Worm (Caenorhabditis elegans) whole organism, L4 larva: Measurements from ENCODE around the gene cyp-25A2.
A peak's percentile ranks its signal among the peaks of the same experiment; 100 is the strongest.

Experiments used
- D1046.2 ChIP-seq: fragments of 200-800 bp; sonication (Bioruptor generic); IDR thresholded peaks from 2 replicates; pipeline ENCODE4 v1.3.6; 2022; ENCODE audit warnings: missing genetic modification characterization, missing compliant biosample characterization
- F26F4.8 ChIP-seq: fragments of 200-800 bp; sonication (Bioruptor generic); conservative IDR thresholded peaks from 2 replicates; pipeline ENCODE4 v1.3.6; 2022; ENCODE audit warnings: missing genetic modification characterization, missing compliant biosample characterization
- F37D6.2 ChIP-seq: sonication (generic microtip); optimal IDR thresholded peaks from 2 replicates; lab custom pipeline; 2016; ENCODE audit warnings: mild to moderate bottlenecking, missing genetic modification characterization, missing compliant biosample characterization
- R02D3.7 ChIP-seq: fragments of 150-350 bp; sonication (generic microtip); optimal IDR thresholded peaks from 3 replicates; lab custom pipeline; 2014; ENCODE audit warnings: missing biosample characterization, missing genetic modification characterization
- T20F7.1 ChIP-seq: fragments of 200-800 bp; sonication (Bioruptor generic); optimal IDR thresholded peaks from 2 replicates; lab custom pipeline; 2018; ENCODE audit warnings: mild to moderate bottlenecking, missing genetic modification characterization, missing compliant biosample characterization
- T26A8.4 ChIP-seq: fragments of 200-800 bp; sonication (Bioruptor generic); IDR thresholded peaks from 2 replicates; pipeline ENCODE4 v1.3.6; 2022; ENCODE audit warnings: missing genetic modification characterization, missing compliant biosample characterization
- Y48G9A.11 ChIP-seq: fragments of 200-800 bp; sonication (Bioruptor generic); IDR thresholded peaks from 2 replicates; pipeline ENCODE4 v1.3.6; 2022; ENCODE audit warnings: missing genetic modification reagents, missing genetic modification characterization, missing compliant biosample characterization
- Y5F2A.4 ChIP-seq: fragments of 200-800 bp; sonication (Bioruptor generic); optimal IDR thresholded peaks from 2 replicates; lab custom pipeline; 2018; ENCODE audit warnings: mild to moderate bottlenecking, missing genetic modification characterization, missing compliant biosample characterization
- Y75B8A.6 ChIP-seq: fragments of 200-800 bp; sonication (Bioruptor generic); IDR thresholded peaks from 2 replicates; pipeline ENCODE4 v1.3.6; 2022; ENCODE audit warnings: missing genetic modification reagents, missing genetic modification characterization, missing compliant biosample characterization
- ZK546.5 ChIP-seq, 2 experiments: sonication (generic microtip); optimal IDR thresholded peaks; 2 replicates each; lab custom pipeline; 2017; ENCODE audit warnings: missing biosample characterization in 2 of 2, missing genetic modification characterization in 2 of 2
- aha-1 ChIP-seq: fragments of 150-350 bp; peaks from one replicate; lab custom pipeline; 2014; ENCODE audit warnings: missing biosample characterization, missing genetic modification characterization
- ama-1 ChIP-seq: fragments of 150-350 bp; optimal IDR thresholded peaks from 2 replicates; lab custom pipeline; 2014; ENCODE audit warnings: inconsistent platforms, mixed read lengths
- ceh-20 ChIP-seq: fragments of 200-800 bp; sonication (Bioruptor generic); IDR thresholded peaks from 2 replicates; pipeline ENCODE4 v1.3.6; 2022; ENCODE audit warnings: missing genetic modification reagents, missing genetic modification characterization, missing compliant biosample characterization
- ceh-82 ChIP-seq: sonication (generic microtip); optimal IDR thresholded peaks from 2 replicates; lab custom pipeline; 2017; ENCODE audit warnings: missing biosample characterization, missing genetic modification characterization
- ctbp-1 ChIP-seq: fragments of 200-800 bp; sonication (Bioruptor generic); IDR thresholded peaks from 2 replicates; pipeline ENCODE4 v1.3.6; 2022; ENCODE audit warnings: missing genetic modification reagents, missing genetic modification characterization, missing compliant biosample characterization
- daf-19 ChIP-seq: fragments of 200-800 bp; sonication (Bioruptor generic); conservative IDR thresholded peaks from 2 replicates; pipeline ENCODE4 v1.3.6; 2022; ENCODE audit warnings: missing genetic modification characterization, missing compliant biosample characterization
- daf-8 ChIP-seq: fragments of 200-800 bp; sonication (Bioruptor generic); IDR thresholded peaks from 2 replicates; pipeline ENCODE4 v1.3.6; 2022; ENCODE audit warnings: missing genetic modification characterization, missing compliant biosample characterization
- fos-1 ChIP-seq: fragments of 150-350 bp; optimal IDR thresholded peaks from 2 replicates; lab custom pipeline; 2014; ENCODE audit warnings: missing biosample characterization, missing genetic modification characterization
- hlh-30 ChIP-seq: sonication (generic microtip); optimal IDR thresholded peaks from 2 replicates; lab custom pipeline; 2017; ENCODE audit warnings: antibody characterized with exemption, mild to moderate bottlenecking, missing genetic modification characterization, missing compliant biosample characterization; ENCODE audit not compliant: insufficient read depth
- hmg-1.1 ChIP-seq: fragments of 200-800 bp; sonication (Bioruptor generic); IDR thresholded peaks from 2 replicates; pipeline ENCODE4 v1.3.6; 2022; ENCODE audit warnings: missing genetic modification reagents, missing genetic modification characterization, missing compliant biosample characterization
- jun-1 ChIP-seq: fragments of 150-350 bp; optimal IDR thresholded peaks from 2 replicates; lab custom pipeline; 2014; ENCODE audit warnings: missing biosample characterization, missing genetic modification reagents, missing genetic modification characterization
- lim-7 ChIP-seq: fragments of 200-800 bp; sonication (Bioruptor generic); IDR thresholded peaks from 2 replicates; pipeline ENCODE4 v1.3.6; 2022; ENCODE audit warnings: missing genetic modification characterization, missing compliant biosample characterization
- lin-13 ChIP-seq: fragments of 150-350 bp; optimal IDR thresholded peaks from 2 replicates; lab custom pipeline; 2014; ENCODE audit warnings: missing biosample characterization, missing genetic modification reagents, missing genetic modification characterization
- lin-29 ChIP-seq: fragments of 200-800 bp; sonication (Bioruptor generic); IDR thresholded peaks from 2 replicates; pipeline ENCODE4 v1.3.6; 2022; ENCODE audit warnings: missing genetic modification reagents, missing genetic modification characterization, missing compliant biosample characterization
- lin-39 ChIP-seq: fragments of 150-350 bp; optimal IDR thresholded peaks from 2 replicates; lab custom pipeline; 2014; ENCODE audit warnings: missing biosample characterization, missing genetic modification reagents, missing genetic modification characterization
- madf-5 ChIP-seq, 2 experiments: fragments of 200-800 bp; sonication (Bioruptor generic); IDR thresholded peaks; 2 replicates each; pipeline ENCODE4 v1.3.6; 2022; ENCODE audit warnings: missing compliant biosample characterization in 2 of 2, missing genetic modification characterization in 2 of 2
- mdl-1 ChIP-seq, 2 experiments: fragments of 150-350 bp in 1 of 2; sonication (generic microtip) in 1 of 2; optimal IDR thresholded peaks; 2 replicates each; lab custom pipeline; 2014 to 2017; ENCODE audit warnings: missing biosample characterization in 2 of 2, missing genetic modification characterization in 2 of 2
- mes-2 ChIP-seq: sonication (generic microtip); optimal IDR thresholded peaks from 2 replicates; lab custom pipeline; 2016; ENCODE audit warnings: missing genotype, mild to moderate bottlenecking, missing genetic modification characterization, missing compliant biosample characterization; ENCODE audit not compliant: poor library complexity, severe bottlenecking
- nhr-10 ChIP-seq: fragments of 150-350 bp; optimal IDR thresholded peaks from 2 replicates; lab custom pipeline; 2014; ENCODE audit warnings: missing biosample characterization, missing genetic modification characterization
- nhr-25 ChIP-seq: sonication (generic microtip); optimal IDR thresholded peaks from 2 replicates; lab custom pipeline; 2017; ENCODE audit warnings: missing genetic modification characterization, mild to moderate bottlenecking, missing compliant biosample characterization, antibody characterized with exemption, moderate library complexity, borderline replicate concordance; ENCODE audit not compliant: insufficient read depth
- nhr-28 ChIP-seq: fragments of 150-350 bp; optimal IDR thresholded peaks from 2 replicates; lab custom pipeline; 2014; ENCODE audit warnings: missing biosample characterization, missing genetic modification characterization
- nhr-6 ChIP-seq: fragments of 150-350 bp; optimal IDR thresholded peaks from 2 replicates; lab custom pipeline; 2014; ENCODE audit warnings: missing biosample characterization, missing genetic modification characterization
- nhr-77 ChIP-seq: fragments of 150-350 bp; optimal IDR thresholded peaks from 2 replicates; lab custom pipeline; 2014; ENCODE audit warnings: missing biosample characterization, missing genetic modification characterization
- pha-4 ChIP-seq, 2 experiments: fragments of 150-350 bp in 1 of 2; fragments of 200-800 bp in 1 of 2; sonication (Bioruptor generic) in 1 of 2; IDR thresholded peaks in 1 of 2; optimal IDR thresholded peaks in 1 of 2; 2 replicates each; pipeline versions ENCODE4 v1.3.6 to Lab custom; 2014 to 2022; ENCODE audit warnings: missing genetic modification characterization in 2 of 2, missing genetic modification reagents in 2 of 2, missing biosample characterization in 1 of 2, missing compliant biosample characterization in 1 of 2
- php-3 ChIP-seq: fragments of 200-800 bp; sonication (Bioruptor generic); IDR thresholded peaks from 2 replicates; pipeline ENCODE4 v1.3.6; 2022; ENCODE audit warnings: missing genetic modification reagents, missing genetic modification characterization, missing compliant biosample characterization
- pqm-1 ChIP-seq: sonication (generic microtip); optimal IDR thresholded peaks from 2 replicates; lab custom pipeline; 2017; ENCODE audit warnings: missing biosample characterization, missing genetic modification characterization
- rbr-2 ChIP-seq: sonication (generic microtip); optimal IDR thresholded peaks from 2 replicates; lab custom pipeline; 2016; ENCODE audit warnings: missing genotype, missing genetic modification characterization, missing compliant biosample characterization
- saeg-2 ChIP-seq: fragments of 200-800 bp; sonication (Bioruptor generic); IDR thresholded peaks from 2 replicates; pipeline ENCODE4 v1.3.6; 2022; ENCODE audit warnings: missing genetic modification reagents, missing genetic modification characterization, missing compliant biosample characterization
- sdz-12 ChIP-seq: fragments of 200-800 bp; sonication (Bioruptor generic); optimal IDR thresholded peaks from 2 replicates; lab custom pipeline; 2018; ENCODE audit warnings: mild to moderate bottlenecking, missing genetic modification characterization, missing compliant biosample characterization
- spr-1 ChIP-seq: sonication (generic microtip); optimal IDR thresholded peaks from 2 replicates; lab custom pipeline; 2016; ENCODE audit warnings: mild to moderate bottlenecking, missing genetic modification characterization, missing compliant biosample characterization
- unc-62 ChIP-seq, 3 experiments: fragments of 150-350 bp in 1 of 3; sonication (generic microtip); optimal IDR thresholded peaks in 2 of 3; peaks in 1 of 3; 1 replicate in 1 of 3; 2 replicates in 2 of 3; lab custom pipeline; 2014 to 2017; ENCODE audit warnings: missing biosample characterization in 3 of 3, missing genetic modification characterization in 3 of 3, missing genetic modification reagents in 3 of 3, missing genotype in 1 of 3
- vab-7 ChIP-seq: fragments of 200-800 bp; sonication (Bioruptor generic); IDR thresholded peaks from 2 replicates; pipeline ENCODE4 v1.3.6; 2022; ENCODE audit warnings: missing genetic modification reagents, missing genetic modification characterization, missing compliant biosample characterization
- zag-1 ChIP-seq: fragments of 150-350 bp; optimal IDR thresholded peaks from 2 replicates; lab custom pipeline; 2014; ENCODE audit warnings: missing biosample characterization, missing genetic modification characterization

cyp-25A2 gene

DNA sequence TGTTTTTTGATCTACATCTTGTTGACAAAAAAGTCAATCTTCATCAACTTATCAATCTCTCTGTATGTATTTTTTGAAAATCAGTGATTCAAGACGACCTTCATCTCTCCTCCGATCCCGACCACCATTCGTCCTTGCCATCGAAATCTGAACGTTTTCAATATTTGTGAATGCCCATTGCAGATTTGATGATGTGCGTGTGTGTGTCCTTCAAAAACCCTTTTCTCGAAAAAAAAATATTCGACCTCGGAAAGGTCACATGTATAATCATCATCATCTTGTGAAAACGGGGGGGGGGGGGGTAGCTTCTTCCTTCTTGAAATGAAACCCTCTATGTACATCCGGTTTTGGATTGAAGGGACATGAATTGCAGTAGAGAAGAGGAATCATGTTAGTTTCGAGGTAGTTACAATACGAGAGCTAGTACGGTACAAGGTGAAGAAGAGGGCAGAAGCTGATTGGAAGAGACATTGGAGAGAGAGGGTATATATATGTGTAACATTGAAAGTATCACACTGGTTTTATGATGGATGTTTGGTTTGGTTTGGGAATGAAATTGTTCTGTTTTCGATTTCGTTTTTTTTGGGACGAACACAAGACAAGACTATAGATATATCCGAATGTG lies 22.5 kb upstream of the cyp-25A2 start (continued):
- TF ChIP-seq ceh-20 (GFP tag; lab: Robert Waterston, UW) (no peak), D1046.2 (GFP tag; lab: Robert Waterston, UW) (no peak), T26A8.4 (GFP tag; lab: Robert Waterston, UW) (no peak), vab-7 (GFP tag; lab: Robert Waterston, UW) (no peak), daf-8 (GFP tag; lab: Robert Waterston, UW) (no peak), sdz-12 (GFP tag; lab: Kevin White, UChicago) (no peak), lin-13 (GFP tag; lab: Kevin White, UChicago) (no peak), unc-62 (GFP tag; optimal IDR thresholded peaks at IDR 0.05 in 1 of 2; lab: Kevin White, UChicago) (no peak), unc-62 (tag; optimal IDR thresholded peaks at IDR 0.05; lab: Kevin White, UChicago) (no peak), mes-2 (tag; lab: Kevin White, UChicago) (peak; percentile 11), php-3 (GFP tag; lab: Robert Waterston, UW) (no peak), lin-29 (no peak), F37D6.2 (tag; lab: Kevin White, UChicago) (no peak), hlh-30 (tag; lab: Kevin White, UChicago) (peak; percentile 53), pha-4 (GFP tag; IDR thresholded peaks at IDR 0.05; lab: Robert Waterston, UW) (no peak), pha-4 (tag; optimal IDR thresholded peaks at IDR 0.05; lab: Kevin White, UChicago) (no peak), Y5F2A.4 (GFP tag; lab: Kevin White, UChicago) (no peak), Y48G9A.11 (GFP tag; lab: Robert Waterston, UW) (no peak), ctbp-1 (GFP tag; lab: Robert Waterston, UW) (no peak), mdl-1 (tag; optimal IDR thresholded peaks at IDR 0.05; lab: Kevin White, UChicago) (no peak), nhr-25 (tag; lab: Kevin White, UChicago) (peak; percentile 69), nhr-77 (no peak), jun-1 (no peak), Y75B8A.6 (GFP tag; lab: Robert Waterston, UW) (no peak), nhr-28 (tag; lab: Kevin White, UChicago) (peak; percentile 20), ama-1 (lab: Kevin White, UChicago) (no peak)

DNA sequence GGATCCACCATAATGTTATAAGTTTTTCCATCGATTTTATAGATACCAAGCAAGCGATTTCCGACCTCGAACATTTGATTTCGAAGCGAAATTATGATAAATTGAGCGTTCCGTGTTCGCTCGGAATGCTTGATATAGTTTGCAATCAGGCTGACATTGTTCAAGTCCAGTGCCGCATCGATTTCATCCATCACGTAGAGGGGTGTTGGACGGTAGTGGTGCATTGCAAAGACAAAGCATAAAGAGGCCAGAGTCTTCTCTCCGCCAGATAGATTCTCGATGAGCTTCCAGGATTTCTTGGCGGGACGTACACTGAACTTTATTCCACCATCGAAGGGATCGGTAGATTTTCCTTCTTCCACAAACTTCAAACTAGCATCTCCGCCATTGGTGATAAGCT lies 20.6 kb upstream of the cyp-25A2 start:
- TF ChIP-seq lim-7, result no peak
- TF ChIP-seq unc-62 (GFP tag; optimal IDR thresholded peaks at IDR 0.05 in 1 of 2; lab: Kevin White, UChicago), result peak in 1 of 2 experiments; percentile 94
- TF ChIP-seq unc-62 (tag; optimal IDR thresholded peaks at IDR 0.05; lab: Kevin White, UChicago), result no peak
- TF ChIP-seq nhr-28 (tag; lab: Kevin White, UChicago), result no peak
- TF ChIP-seq saeg-2 (GFP tag; lab: Robert Waterston, UW), result no peak

DNA sequence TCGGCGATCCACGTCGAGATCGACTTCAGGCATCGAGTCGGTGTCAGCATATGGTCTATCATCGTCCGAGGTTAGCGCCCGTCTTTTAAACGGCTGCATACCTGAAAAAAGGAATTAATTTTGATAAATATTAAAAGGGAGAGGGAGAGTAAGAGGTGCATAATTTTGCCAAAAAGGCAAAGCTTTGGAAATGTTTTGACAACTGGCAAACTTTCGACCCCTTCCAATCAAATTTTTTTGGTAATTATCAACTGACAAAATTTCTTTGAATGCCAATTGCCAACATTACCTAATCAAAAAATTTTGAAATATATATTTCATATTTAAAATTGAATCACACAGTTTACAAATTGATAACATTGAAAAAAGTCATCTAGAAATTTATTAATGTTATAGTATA lies 15.4 kb upstream of the cyp-25A2 start, which contains the start of gene dpy-27:
dpy-27 (minus strand) TSS at position 101 of the 400 bp plus-strand sequence.
- TF ChIP-seq unc-62 (GFP tag; optimal IDR thresholded peaks at IDR 0.05 in 1 of 2; lab: Kevin White, UChicago), result no peak
- no peak for TF ChIP-seq unc-62 (tag; optimal IDR thresholded peaks at IDR 0.05; lab: Kevin White, UChicago)
- no peak for TF ChIP-seq rbr-2 (tag; lab: Kevin White, UChicago)
- no peak for TF ChIP-seq T20F7.1 (GFP tag; lab: Kevin White, UChicago)

DNA sequence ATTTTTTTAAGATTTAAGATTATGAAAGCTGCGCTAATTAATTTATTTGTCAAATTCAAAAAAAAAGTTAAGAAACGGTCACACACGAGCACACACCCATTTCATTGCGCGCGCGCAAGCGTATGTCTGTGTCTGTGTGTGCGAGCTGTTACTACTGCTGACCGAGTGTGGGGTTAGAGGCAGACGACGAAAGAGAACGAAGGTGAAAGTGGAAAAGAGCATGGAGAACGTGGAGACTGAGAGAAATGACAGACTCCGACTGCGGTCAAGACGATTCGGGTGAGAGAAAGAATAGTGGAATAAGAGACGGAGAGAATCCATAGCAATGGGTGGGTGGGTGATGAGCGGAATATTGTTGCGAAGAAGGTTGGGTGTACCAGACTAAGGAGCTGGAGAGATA lies 14.9 kb upstream of the cyp-25A2 start:
- TF ChIP-seq nhr-6 (tag; lab: Kevin White, UChicago) (peak; percentile 69), unc-62 (GFP tag; optimal IDR thresholded peaks at IDR 0.05 in 1 of 2; lab: Kevin White, UChicago) (no peak), unc-62 (tag; optimal IDR thresholded peaks at IDR 0.05; lab: Kevin White, UChicago) (no peak), spr-1 (no peak), zag-1 (no peak), nhr-25 (tag; lab: Kevin White, UChicago) (peak; percentile 23), nhr-10 (tag; lab: Kevin White, UChicago) (no peak), nhr-77 (peak; percentile 77), pqm-1 (tag; lab: Kevin White, UChicago) (peak; percentile 42), aha-1 (tag; lab: Kevin White, UChicago) (peak; percentile 61), lim-7 (no peak), R02D3.7 (tag; lab: Kevin White, UChicago) (no peak), saeg-2 (GFP tag; lab: Robert Waterston, UW) (no peak), hmg-1.1 (peak; percentile 86), madf-5 (GFP tag; IDR thresholded peaks at IDR 0.05; lab: Robert Waterston, UW) (no peak), lin-39 (tag; lab: Kevin White, UChicago) (no peak), ZK546.5 (tag; optimal IDR thresholded peaks at IDR 0.05; lab: Kevin White, UChicago) (no peak), F26F4.8 (GFP tag; lab: Robert Waterston, UW) (no peak), T20F7.1 (GFP tag; lab: Kevin White, UChicago) (no peak), ceh-82 (tag; lab: Kevin White, UChicago) (no peak), fos-1 (tag; lab: Kevin White, UChicago) (no peak), daf-19 (GFP tag; lab: Robert Waterston, UW) (no peak)
